Fruit fly (Drosophila melanogaster): Measurements from ENCODE around the gene hwt.

DNA sequence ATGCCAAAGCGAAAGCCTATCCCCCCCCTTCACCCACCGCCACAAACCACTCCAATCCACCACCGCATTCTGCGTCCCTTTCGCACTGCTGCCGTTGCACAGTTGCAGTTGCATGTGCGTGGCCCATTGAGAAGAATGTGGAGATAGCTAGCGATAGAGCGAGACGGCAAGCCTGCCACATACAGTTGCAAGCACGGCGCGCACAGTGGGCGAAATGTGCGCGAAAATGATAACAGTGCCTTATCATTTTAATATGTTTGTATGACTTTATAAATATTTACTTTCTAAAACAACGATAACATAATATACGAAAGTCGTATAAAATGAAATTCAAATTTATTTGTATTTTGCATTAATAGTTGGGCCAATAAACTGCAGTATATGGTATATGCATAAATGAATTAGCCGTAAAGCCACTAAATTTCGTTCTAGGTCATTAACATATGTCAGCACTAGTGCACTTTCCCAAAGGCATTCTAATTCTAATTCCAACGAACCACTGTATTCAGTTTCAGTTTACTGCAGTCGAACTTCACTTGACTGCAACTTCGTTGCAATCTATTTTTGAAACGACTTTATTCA is 7.7 kb upstream of the hwt start:
- peak; percentile 35 for TF ChIP-seq CG4282 (GFP tag; optimal IDR thresholded peaks at IDR 0.05)
- 0 out of 2 replicates have a peak, but pooled peaks have one; percentile 9 for TF ChIP-seq CG9215 (GFP tag; IDR thresholded peaks at IDR 0.05)
- TF ChIP-seq onecut (GFP tag; IDR thresholded peaks at IDR 0.05), result no peak; the same call in 1 of the 2 replicates
- no peak for TF ChIP-seq gcm2 (GFP tag; optimal IDR thresholded peaks at IDR 0.05)
- no peak for TF ChIP-seq zen2 (GFP tag; IDR thresholded peaks at IDR 0.05; ENCODE audit: partially characterized antibody)
- TF ChIP-seq NFAT (GFP tag; IDR thresholded peaks at IDR 0.05), result no peak
- peak; percentile 26; the same call in 1 of the 2 replicates for TF ChIP-seq Gsc (GFP tag; IDR thresholded peaks at IDR 0.05)
- TF ChIP-seq cg (GFP tag; optimal IDR thresholded peaks at IDR 0.05), result peak; percentile 31
- peak; percentile 42 for TF ChIP-seq bab2 (GFP tag; optimal IDR thresholded peaks at IDR 0.05)
- peak; percentile 88 for TF ChIP-seq CG31441 (GFP tag; IDR thresholded peaks at IDR 0.05)
- TF ChIP-seq nerfin-1 (tag; optimal IDR thresholded peaks at IDR 0.05), result peak; percentile 67
- peak; percentile 81 for TF ChIP-seq CG17829 (tag; optimal IDR thresholded peaks at IDR 0.05)
- TF ChIP-seq CG10274 (GFP tag; optimal IDR thresholded peaks at IDR 0.05), result peak; percentile 18
- no peak for TF ChIP-seq CG5953 (GFP tag; IDR thresholded peaks at IDR 0.05)
